Worm (Caenorhabditis elegans): ENCODE measurements around the gene R08F11.7.
A peak's percentile ranks its signal among the peaks of the same experiment; 100 is the strongest.

R08F11.7 gene

DNA sequence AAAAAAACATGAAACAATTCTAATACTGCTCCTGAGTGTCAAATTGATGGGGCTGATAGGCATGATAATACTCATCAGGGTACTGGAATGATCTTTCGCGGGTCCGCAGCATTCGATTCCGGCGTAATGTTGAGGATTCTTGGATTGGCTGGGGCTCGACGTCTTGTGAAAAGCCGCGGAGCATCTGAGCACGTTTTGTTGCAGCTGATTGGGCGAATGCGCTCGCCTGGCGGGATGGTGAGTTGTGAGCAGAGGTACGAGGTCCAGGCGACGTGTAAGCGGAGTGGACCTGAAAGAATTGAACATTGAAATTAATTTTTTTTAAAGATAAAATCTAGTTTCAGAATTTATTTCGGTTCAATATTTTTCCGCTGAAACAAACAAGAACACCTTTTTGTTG is 24.1 kb downstream of the R08F11.7 start:
- no peak for TF ChIP-seq nhr-237 (tag; optimal IDR thresholded peaks at IDR 0.05)
- no peak for TF ChIP-seq ama-1 (optimal IDR thresholded peaks at IDR 0.05)
- TF ChIP-seq nhr-21 (tag; optimal IDR thresholded peaks at IDR 0.05): no peak
- TF ChIP-seq ceh-82 (tag; optimal IDR thresholded peaks at IDR 0.05): no peak
- TF ChIP-seq peb-1 (tag; optimal IDR thresholded peaks at IDR 0.05): no peak
- no peak for TF ChIP-seq alr-1 (tag; optimal IDR thresholded peaks at IDR 0.05)

DNA sequence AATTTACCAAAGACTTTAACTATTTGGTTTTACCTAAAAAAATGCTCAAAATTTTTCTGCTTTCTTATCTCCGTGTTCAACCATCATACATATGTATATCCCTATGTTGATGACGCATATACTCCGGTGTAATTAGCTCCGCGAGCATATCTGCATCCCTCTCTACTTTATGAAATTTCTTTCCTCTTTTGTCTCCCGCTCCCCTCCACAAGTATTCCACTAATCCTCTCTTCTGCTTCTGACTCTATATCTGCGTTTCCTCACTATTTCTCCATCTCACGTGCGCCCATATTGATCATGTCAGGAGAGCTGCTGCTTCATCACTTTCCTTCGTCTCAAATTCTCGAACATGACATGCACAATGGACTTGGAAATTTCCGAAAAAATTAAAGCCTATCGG is 25.1 kb downstream of the R08F11.7 start, which contains the start of gene H10D18.1:
Gene H10D18.1, plus strand, starts transcription at position 277 of the 400 bp plus-strand sequence.
- TF ChIP-seq nhr-23 (tag; optimal IDR thresholded peaks at IDR 0.05) (no peak), nhr-6 (tag; optimal IDR thresholded peaks at IDR 0.05) (no peak), ztf-1 (GFP tag; conservative IDR thresholded peaks at IDR 0.05) (no peak), mbf-1 (tag; optimal IDR thresholded peaks at IDR 0.05) (no peak), lsy-2 (tag; optimal IDR thresholded peaks at IDR 0.05) (no peak), ztf-11 (tag; optimal IDR thresholded peaks at IDR 0.05) (no peak), nhr-77 (tag; optimal IDR thresholded peaks at IDR 0.05) (no peak), ztf-4 (tag; optimal IDR thresholded peaks at IDR 0.05) (no peak), unc-62 (GFP tag; optimal IDR thresholded peaks at IDR 0.05) (no peak), ceh-16 (tag; optimal IDR thresholded peaks at IDR 0.05) (no peak), elt-3 (tag; optimal IDR thresholded peaks at IDR 0.05) (no peak), R02D3.7 (tag; optimal IDR thresholded peaks at IDR 0.05) (no peak), elt-1 (tag; optimal IDR thresholded peaks at IDR 0.05) (no peak), gmeb-1 (tag; optimal IDR thresholded peaks at IDR 0.05) (no peak), lin-39 (tag; optimal IDR thresholded peaks at IDR 0.05) (no peak), sma-9 (GFP tag; optimal IDR thresholded peaks at IDR 0.05) (peak; percentile 3), sma-9 (tag; optimal IDR thresholded peaks at IDR 0.05) (no peak), egl-27 (tag; optimal IDR thresholded peaks at IDR 0.05) (no peak), nhr-21 (tag; optimal IDR thresholded peaks at IDR 0.05) (no peak), nhr-129 (tag; optimal IDR thresholded peaks at IDR 0.05) (peak; percentile 5), C34F6.9 (tag; optimal IDR thresholded peaks at IDR 0.05) (peak; percentile 35), peb-1 (tag; optimal IDR thresholded peaks at IDR 0.05) (no peak), lin-13 (GFP tag; optimal IDR thresholded peaks at IDR 0.05) (no peak), ZK546.5 (tag; optimal IDR thresholded peaks at IDR 0.05) (no peak), F13H6.1 (tag; optimal IDR thresholded peaks at IDR 0.05) (no peak), mab-5 (tag; optimal IDR thresholded peaks at IDR 0.05) (no peak), aly-2 (tag; optimal IDR thresholded peaks at IDR 0.05) (no peak), unc-39 (tag; optimal IDR thresholded peaks at IDR 0.05) (no peak), crh-2 (tag; optimal IDR thresholded peaks at IDR 0.05) (peak; percentile 0), dmd-4 (tag; optimal IDR thresholded peaks at IDR 0.05) (no peak), nhr-237 (tag; optimal IDR thresholded peaks at IDR 0.05) (no peak), nhr-25 (tag; optimal IDR thresholded peaks at IDR 0.05) (no peak), alr-1 (tag; optimal IDR thresholded peaks at IDR 0.05) (no peak), Y55F3AM.14 (GFP tag; optimal IDR thresholded peaks at IDR 0.05) (no peak), ceh-82 (tag; optimal IDR thresholded peaks at IDR 0.05) (no peak), sem-4 (tag; optimal IDR thresholded peaks at IDR 0.05) (no peak), lin-11 (tag; optimal IDR thresholded peaks at IDR 0.05) (peak; percentile 16), mdl-1 (tag; optimal IDR thresholded peaks at IDR 0.05) (no peak), skn-1 (tag; optimal IDR thresholded peaks at IDR 0.05) (no peak), blmp-1 (tag; optimal IDR thresholded peaks at IDR 0.05; ENCODE audit: insufficient read depth) (no peak), zag-1 (tag; optimal IDR thresholded peaks at IDR 0.05) (no peak), sma-3 (GFP tag; optimal IDR thresholded peaks at IDR 0.05) (no peak), nhr-11 (tag; optimal IDR thresholded peaks at IDR 0.05) (no peak), nhr-12 (tag; optimal IDR thresholded peaks at IDR 0.05) (no peak), unc-55 (GFP tag; optimal IDR thresholded peaks at IDR 0.05) (peak; percentile 44), fos-1 (tag; optimal IDR thresholded peaks at IDR 0.05) (no peak), ama-1 (optimal IDR thresholded peaks at IDR 0.05) (no peak), snpc-4 (tag; optimal IDR thresholded peaks at IDR 0.05) (no peak), nhr-10 (tag; optimal IDR thresholded peaks at IDR 0.05) (no peak)

Measured in whole organism, L2 larva.